Fruit fly (Drosophila melanogaster) whole organism, embryonic: ENCODE results near the gene Sbf.

Experiments
- Atf-2 ChIP-seq: fragments of 200-800 bp; sonication (Bioruptor generic); optimal IDR thresholded peaks from 2 replicates; lab custom pipeline; 2016; ENCODE audit warnings: missing biosample characterization, missing genetic modification characterization
- B-H2 ChIP-seq: fragments of 200-800 bp; sonication (Bioruptor generic); optimal IDR thresholded peaks from 2 replicates; lab custom pipeline; 2018; ENCODE audit warnings: missing biosample characterization, mild to moderate bottlenecking, missing genetic modification characterization
- CG1024 ChIP-seq: fragments of 200-800 bp; sonication (Bioruptor generic); IDR thresholded peaks from 2 replicates; pipeline ENCODE4 v1.3.6; 2022; ENCODE audit warnings: missing biosample characterization, missing genetic modification characterization
- CG10366 ChIP-seq: fragments of 200-800 bp; sonication (Bioruptor generic); IDR thresholded peaks from 2 replicates; pipeline ENCODE4 v1.3.6; 2022; ENCODE audit warnings: missing biosample characterization, missing genetic modification characterization
- CG10959 ChIP-seq: fragments of 200-800 bp; sonication (Bioruptor generic); IDR thresholded peaks from 2 replicates; pipeline ENCODE4 v1.3.6; 2022; ENCODE audit warnings: missing biosample characterization, missing genetic modification characterization
- CG11085 ChIP-seq: fragments of 200-800 bp; sonication (Bioruptor generic); IDR thresholded peaks from 2 replicates; pipeline ENCODE4 v1.3.6; 2022; ENCODE audit warnings: missing biosample characterization, missing genetic modification characterization
- CG11695 ChIP-seq: fragments of 200-800 bp; sonication (Bioruptor generic); IDR thresholded peaks from 3 replicates; pipeline ENCODE4 v1.3.6; 2022; ENCODE audit warnings: missing biosample characterization, missing genetic modification characterization
- CG12219 ChIP-seq: fragments of 200-800 bp; sonication (Bioruptor generic); optimal IDR thresholded peaks from 3 replicates; lab custom pipeline; 2018; ENCODE audit warnings: missing biosample characterization, mild to moderate bottlenecking, missing genetic modification characterization
- CG13894 ChIP-seq: fragments of 200-800 bp; sonication (Bioruptor generic); optimal IDR thresholded peaks from 3 replicates; lab custom pipeline; 2018; ENCODE audit warnings: missing biosample characterization, mild to moderate bottlenecking, missing genetic modification characterization, moderate library complexity
- CG14860 ChIP-seq: fragments of 200-800 bp; sonication (Bioruptor generic); IDR thresholded peaks from 3 replicates; pipeline ENCODE4 v1.3.6; 2022; ENCODE audit warnings: missing biosample characterization, missing genetic modification characterization; ENCODE audit not compliant: partially characterized antibody
- CG15011 ChIP-seq: fragments of 200-800 bp; sonication (Bioruptor generic); optimal IDR thresholded peaks from 3 replicates; lab custom pipeline; 2018; ENCODE audit warnings: missing biosample characterization, mild to moderate bottlenecking, missing genetic modification characterization
- CG1792 ChIP-seq: fragments of 200-800 bp; sonication (Bioruptor generic); optimal IDR thresholded peaks from 2 replicates; lab custom pipeline; 2016; ENCODE audit warnings: missing biosample characterization, missing genetic modification characterization
- CG18764 ChIP-seq: fragments of 200-800 bp; sonication (Bioruptor generic); optimal IDR thresholded peaks from 3 replicates; lab custom pipeline; 2016; ENCODE audit warnings: missing biosample characterization, missing genetic modification characterization
- CG2875 ChIP-seq: fragments of 200-800 bp; sonication (Bioruptor generic); optimal IDR thresholded peaks from 2 replicates; lab custom pipeline; 2017; ENCODE audit warnings: missing biosample characterization, mild to moderate bottlenecking, missing genetic modification characterization, missing genetic modification reagents
- CG34422 ChIP-seq: fragments of 200-800 bp; sonication (Bioruptor generic); IDR thresholded peaks from 3 replicates; pipeline ENCODE4 v1.3.6; 2022; ENCODE audit warnings: missing biosample characterization, missing genetic modification characterization
- CG3838 ChIP-seq: fragments of 200-800 bp; sonication (Bioruptor generic); optimal IDR thresholded peaks from 3 replicates; lab custom pipeline; 2016; ENCODE audit warnings: missing biosample characterization, missing genetic modification characterization
- CG6854 ChIP-seq: fragments of 200-800 bp; sonication (Bioruptor generic); optimal IDR thresholded peaks from 3 replicates; lab custom pipeline; 2017; ENCODE audit warnings: missing biosample characterization, mild to moderate bottlenecking, missing genetic modification characterization
- CG7839 ChIP-seq: fragments of 200-800 bp; sonication (Bioruptor generic); optimal IDR thresholded peaks from 3 replicates; lab custom pipeline; 2018; ENCODE audit warnings: missing biosample characterization, mild to moderate bottlenecking, missing genetic modification characterization, moderate library complexity
- CG7928 ChIP-seq: fragments of 200-800 bp; sonication (Bioruptor generic); optimal IDR thresholded peaks from 2 replicates; lab custom pipeline; 2017; ENCODE audit warnings: missing biosample characterization, mild to moderate bottlenecking, missing genetic modification characterization
- CG8281 ChIP-seq: fragments of 200-800 bp; sonication (Bioruptor generic); optimal IDR thresholded peaks from 2 replicates; lab custom pipeline; 2018; ENCODE audit warnings: missing biosample characterization, mild to moderate bottlenecking, missing genetic modification characterization, moderate library complexity
- CG8478 ChIP-seq: fragments of >200 bp; optimal IDR thresholded peaks from 2 replicates; lab custom pipeline; 2018
- ERR ChIP-seq: fragments of 200-800 bp; sonication (Bioruptor generic); optimal IDR thresholded peaks from 2 replicates; lab custom pipeline; 2016; ENCODE audit warnings: missing biosample characterization, missing genetic modification characterization
- HLH54F ChIP-seq: fragments of 200-800 bp; sonication (Bioruptor generic); optimal IDR thresholded peaks from 3 replicates; lab custom pipeline; 2016; ENCODE audit warnings: missing biosample characterization, missing genetic modification characterization
- Hey ChIP-seq: fragments of 200-800 bp; sonication (Bioruptor generic); optimal IDR thresholded peaks from 3 replicates; lab custom pipeline; 2018; ENCODE audit warnings: missing biosample characterization, mild to moderate bottlenecking, missing genetic modification characterization
- Hmr ChIP-seq: fragments of 200-800 bp; sonication (Bioruptor generic); optimal IDR thresholded peaks from 3 replicates; lab custom pipeline; 2017; ENCODE audit warnings: mild to moderate bottlenecking, missing biosample characterization, missing genetic modification reagents, missing genetic modification characterization
- Hr51 ChIP-seq, 2 experiments: fragments of 200-800 bp; sonication (Bioruptor generic); optimal IDR thresholded peaks; 2 replicates in 1 of 2; 3 replicates in 1 of 2; lab custom pipeline; 2016 to 2018; ENCODE audit warnings: missing biosample characterization in 2 of 2, missing genetic modification characterization in 2 of 2, mild to moderate bottlenecking in 1 of 2, moderate library complexity in 1 of 2
- Hsf ChIP-seq: fragments of 200-800 bp; sonication (Bioruptor generic); optimal IDR thresholded peaks from 3 replicates; lab custom pipeline; 2016; ENCODE audit warnings: missing biosample characterization, missing genetic modification characterization
- NC2β ChIP-seq: fragments of 200-800 bp; sonication (Bioruptor generic); optimal IDR thresholded peaks from 2 replicates; lab custom pipeline; 2016; ENCODE audit warnings: missing biosample characterization, missing genetic modification characterization
- PHDP ChIP-seq: fragments of 200-800 bp; sonication (Bioruptor generic); optimal IDR thresholded peaks from 3 replicates; lab custom pipeline; 2018; ENCODE audit warnings: missing biosample characterization, mild to moderate bottlenecking, missing genetic modification characterization, moderate library complexity
- Ravus ChIP-seq: fragments of 200-800 bp; sonication (Bioruptor generic); IDR thresholded peaks from 2 replicates; pipeline ENCODE4 v1.3.6; 2022; ENCODE audit warnings: missing biosample characterization, missing genetic modification characterization
- Sin3A ChIP-seq: fragments of >200 bp; optimal IDR thresholded peaks from 2 replicates; lab custom pipeline; 2018
- Taf1 ChIP-seq: fragments of 200-800 bp; sonication (Bioruptor generic); IDR thresholded peaks from 2 replicates; pipeline ENCODE4 v1.3.6; 2022; ENCODE audit warnings: missing biosample characterization, missing genetic modification characterization
- Xrp1 ChIP-seq: fragments of 200-800 bp; sonication (Bioruptor generic); IDR thresholded peaks from 2 replicates; pipeline ENCODE4 v1.3.6; 2022; ENCODE audit warnings: missing biosample characterization, missing genetic modification characterization
- ase ChIP-seq: fragments of 200-800 bp; sonication (Bioruptor generic); IDR thresholded peaks from 3 replicates; pipeline ENCODE4 v1.3.6; 2022; ENCODE audit warnings: missing biosample characterization, missing genetic modification characterization
- chinmo ChIP-seq: fragments of 200-800 bp; sonication (Bioruptor generic); IDR thresholded peaks from 4 replicates; pipeline ENCODE4 v1.3.6; 2022; ENCODE audit warnings: missing biosample characterization, missing genetic modification characterization; ENCODE audit not compliant: partially characterized antibody
- ci ChIP-seq: fragments of 200-800 bp; sonication (Bioruptor generic); IDR thresholded peaks from 3 replicates; pipeline ENCODE4 v1.3.6; 2022; ENCODE audit warnings: missing biosample characterization, missing genetic modification characterization
- dysf ChIP-seq: fragments of 200-800 bp; sonication (Bioruptor generic); IDR thresholded peaks from 3 replicates; pipeline ENCODE4 v1.3.6; 2022; ENCODE audit warnings: missing biosample characterization, missing genetic modification characterization
- ewg ChIP-seq: fragments of 200-800 bp; sonication (Bioruptor generic); optimal IDR thresholded peaks from 3 replicates; lab custom pipeline; 2017; ENCODE audit warnings: mild to moderate bottlenecking, missing biosample characterization, missing genetic modification reagents, missing genetic modification characterization
- insv ChIP-seq, 2 experiments: fragments of 200-800 bp; sonication (Bioruptor generic); optimal IDR thresholded peaks; 3 replicates each; lab custom pipeline; 2016 to 2018; ENCODE audit warnings: missing biosample characterization in 2 of 2, missing genetic modification characterization in 2 of 2
- lmd ChIP-seq: fragments of 200-800 bp; sonication (Bioruptor generic); IDR thresholded peaks from 2 replicates; pipeline ENCODE4 v1.3.6; 2022; ENCODE audit warnings: missing biosample characterization, missing genetic modification characterization
- nom ChIP-seq: fragments of 200-800 bp; sonication (Bioruptor generic); optimal IDR thresholded peaks from 2 replicates; lab custom pipeline; 2017; ENCODE audit warnings: missing biosample characterization, missing genetic modification characterization, mild to moderate bottlenecking, moderate library complexity, missing genetic modification reagents
- pfk ChIP-seq: fragments of 200-800 bp; sonication (Bioruptor generic); optimal IDR thresholded peaks from 2 replicates; lab custom pipeline; 2018; ENCODE audit warnings: missing biosample characterization, mild to moderate bottlenecking, missing genetic modification characterization, moderate library complexity
- pho ChIP-seq: fragments of 200-800 bp; sonication (Bioruptor generic); optimal IDR thresholded peaks from 2 replicates; lab custom pipeline; 2016; ENCODE audit warnings: missing biosample characterization, missing genetic modification characterization
- psq ChIP-seq: fragments of 200-800 bp; sonication (Bioruptor generic); optimal IDR thresholded peaks from 2 replicates; lab custom pipeline; 2017; ENCODE audit warnings: missing biosample characterization, missing genetic modification characterization
- ro ChIP-seq: fragments of 200-800 bp; sonication (Bioruptor generic); IDR thresholded peaks from 2 replicates; pipeline ENCODE4 v1.3.6; 2022; ENCODE audit warnings: missing biosample characterization, missing genetic modification characterization
- sd ChIP-seq: fragments of 200-800 bp; sonication (Bioruptor generic); optimal IDR thresholded peaks from 3 replicates; lab custom pipeline; 2018; ENCODE audit warnings: missing biosample characterization, mild to moderate bottlenecking, missing genetic modification characterization, moderate library complexity
- sens ChIP-seq: fragments of 200-800 bp; sonication (Bioruptor generic); peaks from one replicate; lab custom pipeline; 2016; ENCODE audit warnings: missing biosample characterization, missing genetic modification characterization
- tna ChIP-seq: fragments of 200-800 bp; sonication (Bioruptor generic); IDR thresholded peaks from 2 replicates; pipeline ENCODE4 v1.3.6; 2022; ENCODE audit warnings: missing biosample characterization, missing genetic modification characterization; ENCODE audit not compliant: partially characterized antibody
- unpg ChIP-seq: fragments of 200-800 bp; sonication (Bioruptor generic); optimal IDR thresholded peaks from 3 replicates; lab custom pipeline; 2018; ENCODE audit warnings: missing biosample characterization, mild to moderate bottlenecking, missing genetic modification characterization, moderate library complexity
- wor ChIP-seq: fragments of 200-800 bp; sonication (Bioruptor generic); IDR thresholded peaks from 2 replicates; pipeline ENCODE4 v1.3.6; 2022; ENCODE audit warnings: missing biosample characterization, missing genetic modification characterization
- zen ChIP-seq: fragments of 200-800 bp; sonication (Bioruptor generic); optimal IDR thresholded peaks from 3 replicates; lab custom pipeline; 2018; ENCODE audit warnings: missing biosample characterization, mild to moderate bottlenecking, missing genetic modification characterization, moderate library complexity

Gene Sbf

DNA sequence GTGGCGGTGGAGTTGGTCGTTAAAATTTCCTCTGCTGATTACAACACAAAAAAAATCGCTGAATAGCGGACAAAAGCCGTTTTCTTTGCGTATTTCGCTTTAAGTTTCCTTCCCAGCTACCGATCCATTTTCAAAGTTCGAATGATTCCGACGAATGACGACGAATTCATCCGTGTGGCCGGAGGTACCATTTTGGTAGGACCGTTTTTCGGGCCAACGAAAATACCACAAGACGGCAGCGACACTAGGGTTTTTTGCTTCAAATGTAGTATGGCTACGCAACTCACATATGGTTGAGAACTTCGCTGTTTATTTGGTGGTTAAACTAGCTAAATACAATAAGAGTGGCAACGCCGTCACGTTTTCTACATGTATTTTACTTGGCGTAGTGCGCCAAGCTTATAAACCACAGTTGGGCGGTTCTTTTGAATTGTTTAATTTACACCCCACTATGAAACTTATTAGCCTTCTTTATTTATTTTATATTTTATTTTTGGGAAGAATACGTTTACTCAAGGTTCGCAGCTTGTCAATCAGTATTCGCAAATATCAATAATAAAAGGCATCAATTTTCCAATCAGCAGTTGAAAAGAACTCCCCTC, 32.4 kb downstream of the Sbf start, which contains the start of gene Lk6 (continued):
- TF ChIP-seq Xrp1 (no peak), tna (no peak), Atf-2 (GFP tag; lab: Kevin White, UChicago) (peak; percentile 37), CG8478 (lab: Kevin White, UChicago) (peak; percentile 39), CG7839 (tag; lab: Kevin White, UChicago) (peak; percentile 36), Hmr (GFP tag; lab: Kevin White, UChicago) (peak; percentile 96), CG15011 (GFP tag; lab: Kevin White, UChicago) (peak; percentile 52), Taf1 (GFP tag; lab: Robert Waterston, UW) (no peak), CG3838 (GFP tag; lab: Kevin White, UChicago) (no peak), CG11085 (GFP tag; lab: Robert Waterston, UW) (no peak), ro (GFP tag; lab: Robert Waterston, UW) (no peak), ci (GFP tag; lab: Robert Waterston, UW) (no peak), pfk (GFP tag; lab: Kevin White, UChicago) (peak; percentile 43), psq (GFP tag; lab: Kevin White, UChicago) (no peak), NC2β (GFP tag; lab: Kevin White, UChicago) (peak; percentile 23), Ravus (GFP tag; lab: Robert Waterston, UW) (no peak), CG18764 (peak; percentile 38), Hr51 (GFP tag; optimal IDR thresholded peaks at IDR 0.05; lab: Kevin White, UChicago) (peak; percentile 28 to 55), CG10959 (GFP tag; lab: Robert Waterston, UW) (no peak), CG8281 (tag; lab: Kevin White, UChicago) (no peak), nom (GFP tag; lab: Kevin White, UChicago) (peak; percentile 90), CG12219 (GFP tag; lab: Kevin White, UChicago) (peak; percentile 40), CG13894 (tag; lab: Kevin White, UChicago) (peak; percentile 87), CG2875 (GFP tag; lab: Kevin White, UChicago) (peak; percentile 27), dysf (GFP tag; lab: Robert Waterston, UW) (no peak), insv (GFP tag; optimal IDR thresholded peaks at IDR 0.05; lab: Kevin White, UChicago) (peak in 1 of 2 experiments; percentile 76), pho (GFP tag; lab: Kevin White, UChicago) (peak; percentile 60), B-H2 (GFP tag; lab: Kevin White, UChicago) (peak; percentile 57), CG11695 (no peak), CG6854 (GFP tag; lab: Kevin White, UChicago) (peak; percentile 60), CG10366 (GFP tag; lab: Robert Waterston, UW) (no peak), lmd (no peak), CG14860 (GFP tag; lab: Robert Waterston, UW) (no peak), Hsf (GFP tag; lab: Kevin White, UChicago) (peak; percentile 39), CG1792 (GFP tag; lab: Kevin White, UChicago) (peak; percentile 9), zen (peak; percentile 41), wor (GFP tag; lab: Robert Waterston, UW) (no peak), PHDP (tag; lab: Kevin White, UChicago) (peak; percentile 70), sd (tag; lab: Kevin White, UChicago) (peak; percentile 56), ERR (GFP tag; lab: Kevin White, UChicago) (peak; percentile 28), HLH54F (GFP tag; lab: Kevin White, UChicago) (peak; percentile 13), Sin3A (lab: Kevin White, UChicago) (peak; percentile 76), CG7928 (GFP tag; lab: Kevin White, UChicago) (peak; percentile 53), unpg (GFP tag; lab: Kevin White, UChicago) (peak; percentile 57), chinmo (GFP tag; lab: Robert Waterston, UW) (no peak), sens (GFP tag; lab: Kevin White, UChicago) (peak; percentile 72), Hey (tag; lab: Kevin White, UChicago) (no peak), CG34422 (GFP tag; lab: Robert Waterston, UW) (no peak), ewg (GFP tag; lab: Kevin White, UChicago) (no peak), CG1024 (GFP tag; lab: Robert Waterston, UW) (no peak), ase (GFP tag; lab: Robert Waterston, UW) (no peak)
